Fruit fly (Drosophila melanogaster) whole organism, wandering third instar larva: ENCODE measurements around the gene CG34242.

Experiments
- Abd-B ChIP-seq: fragments of >200 bp; optimal IDR thresholded peaks from 2 replicates; lab custom pipeline; 2017; ENCODE audit warnings: missing biosample characterization, missing genetic modification characterization
- Dfd ChIP-seq: fragments of >200 bp; optimal IDR thresholded peaks from 2 replicates; lab custom pipeline; 2017; ENCODE audit warnings: missing biosample characterization, missing genetic modification characterization
- Myc ChIP-seq: fragments of >200 bp; optimal IDR thresholded peaks from 2 replicates; lab custom pipeline; 2017
- Vsx2 ChIP-seq: fragments of 200-300, 225-300 bp; sonication (Bioruptor generic); optimal IDR thresholded peaks from 2 replicates; lab custom pipeline; 2018; ENCODE audit warnings: missing biosample characterization, missing genetic modification characterization; ENCODE audit not compliant: partially characterized antibody
- br ChIP-seq: fragments of 200-800 bp; sonication (Bioruptor generic); optimal IDR thresholded peaks from 2 replicates; lab custom pipeline; 2016; ENCODE audit warnings: missing biosample characterization, missing genetic modification characterization
- dsf ChIP-seq: sonication (Bioruptor generic); optimal IDR thresholded peaks from 2 replicates; lab custom pipeline; 2016; ENCODE audit warnings: missing biosample characterization, missing genetic modification characterization, borderline replicate concordance
- ey ChIP-seq: fragments of 200-800 bp; sonication (Bioruptor generic); optimal IDR thresholded peaks from 2 replicates; lab custom pipeline; 2016; ENCODE audit warnings: missing biosample characterization, missing genetic modification characterization
- foxo ChIP-seq, 2 experiments: fragments of 200-800 bp; sonication (Bioruptor generic); optimal IDR thresholded peaks; 2 replicates in 1 of 2; 3 replicates in 1 of 2; lab custom pipeline; 2016 to 2017; ENCODE audit warnings: missing biosample characterization in 2 of 2, missing genetic modification characterization in 2 of 2
- h ChIP-seq: fragments of 200-800 bp; sonication (Bioruptor generic); optimal IDR thresholded peaks from 3 replicates; lab custom pipeline; 2016; ENCODE audit warnings: missing biosample characterization, mild to moderate bottlenecking, missing genetic modification characterization
- pan ChIP-seq: fragments of >200 bp; optimal IDR thresholded peaks from 2 replicates; lab custom pipeline; 2017
- sv ChIP-seq: fragments of 200-800 bp; sonication (Bioruptor generic); optimal IDR thresholded peaks from 3 replicates; lab custom pipeline; 2016; ENCODE audit warnings: missing biosample characterization, missing genetic modification characterization

dm6 chr3L:12551671-12552070 lies 17.9 kb downstream of the CG34242 start:
- TF ChIP-seq dsf (GFP tag; lab: Kevin White, UChicago) = no peak
- no peak for TF ChIP-seq Vsx2 (GFP tag; lab: Kevin White, UChicago)
- peak; percentile 52 to 80 for TF ChIP-seq foxo (GFP tag; optimal IDR thresholded peaks at IDR 0.05; lab: Kevin White, UChicago)
- peak; percentile 87 for TF ChIP-seq h (GFP tag; lab: Kevin White, UChicago)
- no peak for TF ChIP-seq pan
- no peak for TF ChIP-seq Dfd
- peak; percentile 84 for TF ChIP-seq br (GFP tag; lab: Kevin White, UChicago)
- TF ChIP-seq Abd-B (GFP tag; lab: Kevin White, UChicago) = no peak
- TF ChIP-seq Myc (lab: Kevin White, UChicago) = no peak
- no peak for TF ChIP-seq sv
- peak; percentile 81 for TF ChIP-seq ey (GFP tag; lab: Kevin White, UChicago)
